Fruit fly (Drosophila melanogaster): Measurements from ENCODE around the gene IPIP.

The IPIP gene

DNA sequence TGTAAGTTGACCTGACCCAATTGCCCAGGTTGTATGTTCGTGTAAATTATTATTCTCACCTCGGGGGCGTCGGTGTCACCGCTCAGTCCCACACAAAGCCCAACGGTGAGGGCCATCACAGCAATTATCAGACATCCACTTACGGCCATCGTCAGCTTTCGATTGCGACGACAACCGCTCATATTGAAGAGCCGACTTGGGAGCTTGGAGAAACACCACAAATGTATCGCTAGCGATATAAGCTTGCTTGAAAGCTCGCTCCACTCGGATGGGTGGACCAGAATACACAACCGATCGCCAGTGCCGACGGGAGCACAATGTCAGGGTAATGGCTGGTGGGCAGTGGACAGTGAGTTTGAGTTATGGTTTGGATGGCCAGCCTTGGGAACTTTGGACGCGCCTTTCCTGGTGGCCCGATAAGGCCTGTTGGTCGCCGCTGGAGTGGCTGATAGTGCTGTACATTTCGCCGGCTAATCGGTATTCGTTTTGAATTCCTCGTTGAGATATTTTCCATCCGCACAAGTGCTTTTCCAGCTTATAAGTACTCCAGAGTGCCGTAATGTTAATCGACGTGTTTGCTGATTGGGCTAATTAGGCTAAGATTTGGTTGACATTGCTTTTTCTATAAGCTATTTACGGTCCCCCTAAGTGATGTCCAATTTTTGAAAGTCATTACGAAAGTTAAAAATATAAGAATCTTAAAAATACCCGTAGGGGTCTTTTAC lies 41.1 kb upstream of the IPIP start, which contains the start of gene Gal:
Gal (minus strand) TSS at position 320 of the 725 bp plus-strand sequence.
- TF ChIP-seq pfk (GFP tag; optimal IDR thresholded peaks at IDR 0.05) (no peak), sug (tag; optimal IDR thresholded peaks at IDR 0.05) (peak; percentile 83), D (optimal IDR thresholded peaks at IDR 0.05) (no peak), D (GFP tag; optimal IDR thresholded peaks at IDR 0.05) (no peak), CG15269 (tag; optimal IDR thresholded peaks at IDR 0.05) (no peak), toy (GFP tag; IDR thresholded peaks at IDR 0.05) (no peak), CG12104 (GFP tag; optimal IDR thresholded peaks at IDR 0.05) (no peak), ato (GFP tag; IDR thresholded peaks at IDR 0.05; ENCODE audit: partially characterized antibody) (no peak), CG32767 (GFP tag; IDR thresholded peaks at IDR 0.05) (no peak), CG3726 (GFP tag; IDR thresholded peaks at IDR 0.05) (0 out of 3 replicates have a peak, but pooled peaks have one; percentile 30), CG33213 (GFP tag; optimal IDR thresholded peaks at IDR 0.05) (no peak), nom (GFP tag; optimal IDR thresholded peaks at IDR 0.05) (peak; percentile 42), Spps (tag; optimal IDR thresholded peaks at IDR 0.05) (no peak), kah (GFP tag; optimal IDR thresholded peaks at IDR 0.05) (no peak), gcm2 (GFP tag; optimal IDR thresholded peaks at IDR 0.05) (no peak), Hr3 (GFP tag; optimal IDR thresholded peaks at IDR 0.05) (no peak), vnd (GFP tag; IDR thresholded peaks at IDR 0.05; ENCODE audit: partially characterized antibody) (0 out of 3 replicates have a peak, but pooled peaks have one; percentile 27), sens (GFP tag) (no peak), crol (GFP tag; IDR thresholded peaks at IDR 0.05) (no peak), C15 (GFP tag; IDR thresholded peaks at IDR 0.05) (no peak), Hr78 (GFP tag; optimal IDR thresholded peaks at IDR 0.05) (peak in 1 of 2 experiments; percentile 28), Aef1 (GFP tag; IDR thresholded peaks at IDR 0.05) (no peak), CG13624 (GFP tag; optimal IDR thresholded peaks at IDR 0.05) (no peak), dan (GFP tag; IDR thresholded peaks at IDR 0.05) (no peak), sna (GFP tag; IDR thresholded peaks at IDR 0.05; ENCODE audit: partially characterized antibody) (no peak), Sox100B (GFP tag; optimal IDR thresholded peaks at IDR 0.05) (no peak), tll (GFP tag; optimal IDR thresholded peaks at IDR 0.05) (no peak), CG10274 (GFP tag; optimal IDR thresholded peaks at IDR 0.05) (no peak), CG34422 (GFP tag; IDR thresholded peaks at IDR 0.05) (no peak), CG11247 (GFP tag; IDR thresholded peaks at IDR 0.05) (no peak), CG8281 (tag; optimal IDR thresholded peaks at IDR 0.05) (no peak), bbx (GFP tag; IDR thresholded peaks at IDR 0.05; ENCODE audit: partially characterized antibody) (no peak), caup (GFP tag; optimal IDR thresholded peaks at IDR 0.05; ENCODE audit: severe bottlenecking) (no peak), sob (GFP tag; IDR thresholded peaks at IDR 0.05) (no peak), fd64A (GFP tag; optimal IDR thresholded peaks at IDR 0.05) (no peak), CG6854 (GFP tag; optimal IDR thresholded peaks at IDR 0.05) (no peak), CG13287 (GFP tag; IDR thresholded peaks at IDR 0.05; ENCODE audit: partially characterized antibody) (no peak), mld (GFP tag; IDR thresholded peaks at IDR 0.05; ENCODE audit: partially characterized antibody) (no peak), Dad (GFP tag; optimal IDR thresholded peaks at IDR 0.05) (no peak), CG8388 (GFP tag; optimal IDR thresholded peaks at IDR 0.05) (no peak), gce (GFP tag; IDR thresholded peaks at IDR 0.05) (no peak), nmo (GFP tag; optimal IDR thresholded peaks at IDR 0.05) (no peak), ems (GFP tag; optimal IDR thresholded peaks at IDR 0.05) (no peak), zfh1 (GFP tag; IDR thresholded peaks at IDR 0.05) (no peak), Max (GFP tag; optimal IDR thresholded peaks at IDR 0.05) (no peak), Bteb2 (GFP tag; optimal IDR thresholded peaks at IDR 0.05) (no peak), bsh (GFP tag; optimal IDR thresholded peaks at IDR 0.05) (no peak), CG16863 (GFP tag; optimal IDR thresholded peaks at IDR 0.05) (no peak), bcd (GFP tag; optimal IDR thresholded peaks at IDR 0.05) (no peak)
